Fruit fly (Drosophila melanogaster) whole organism, embryonic: ENCODE measurements around the gene PNPase.

Source experiments
- Blimp-1 ChIP-seq: fragments of 200-800 bp; sonication (Bioruptor generic); optimal IDR thresholded peaks from 3 replicates; lab custom pipeline; 2018; ENCODE audit warnings: missing biosample characterization, missing genetic modification characterization, mild to moderate bottlenecking, moderate library complexity, missing genetic modification reagents
- Bteb2 ChIP-seq: fragments of 200-800 bp; sonication (Bioruptor generic); optimal IDR thresholded peaks from 2 replicates; lab custom pipeline; 2016; ENCODE audit warnings: missing biosample characterization, missing genetic modification characterization
- CG10565 ChIP-seq: fragments of 200-800 bp; sonication (Bioruptor generic); optimal IDR thresholded peaks from 3 replicates; lab custom pipeline; 2016; ENCODE audit warnings: missing biosample characterization, mild to moderate bottlenecking, missing genetic modification characterization
- CG10959 ChIP-seq: fragments of 200-800 bp; sonication (Bioruptor generic); IDR thresholded peaks from 2 replicates; pipeline ENCODE4 v1.3.6; 2022; ENCODE audit warnings: missing biosample characterization, missing genetic modification characterization
- CG10979 ChIP-seq: fragments of 200-800 bp; sonication (Bioruptor generic); optimal IDR thresholded peaks from 2 replicates; lab custom pipeline; 2018; ENCODE audit warnings: missing biosample characterization, mild to moderate bottlenecking, missing genetic modification characterization, moderate library complexity
- CG11560 ChIP-seq: fragments of 200-800 bp; sonication (Bioruptor generic); IDR thresholded peaks from 3 replicates; pipeline ENCODE4 v1.3.6; 2022; ENCODE audit warnings: missing biosample characterization, missing genetic modification characterization
- CG12104 ChIP-seq: fragments of 200-800 bp; sonication (Bioruptor generic); optimal IDR thresholded peaks from 3 replicates; lab custom pipeline; 2016; ENCODE audit warnings: missing biosample characterization, missing genetic modification characterization
- CG12769 ChIP-seq: fragments of 200-800 bp; sonication (Bioruptor generic); optimal IDR thresholded peaks from 2 replicates; lab custom pipeline; 2019; ENCODE audit warnings: missing biosample characterization, mild to moderate bottlenecking, missing genetic modification characterization, moderate library complexity
- CG13296 ChIP-seq: fragments of 200-800 bp; sonication (Bioruptor generic); optimal IDR thresholded peaks from 3 replicates; lab custom pipeline; 2018; ENCODE audit warnings: missing biosample characterization, mild to moderate bottlenecking, missing genetic modification characterization
- CG15514 ChIP-seq: fragments of 200-800 bp; sonication (Bioruptor generic); optimal IDR thresholded peaks from 3 replicates; lab custom pipeline; 2017; ENCODE audit warnings: missing biosample characterization, missing genetic modification characterization, mild to moderate bottlenecking, moderate library complexity, missing genetic modification reagents
- CG18599 ChIP-seq: fragments of 200-800 bp; sonication (Bioruptor generic); optimal IDR thresholded peaks from 3 replicates; lab custom pipeline; 2017; ENCODE audit warnings: missing biosample characterization, missing genetic modification characterization, mild to moderate bottlenecking, moderate library complexity, missing genetic modification reagents
- CG4424 ChIP-seq: fragments of 200-800 bp; sonication (Bioruptor generic); optimal IDR thresholded peaks from 3 replicates; lab custom pipeline; 2016; ENCODE audit warnings: missing biosample characterization, missing genetic modification characterization
- CG7556 ChIP-seq: fragments of 200-800 bp; sonication (Bioruptor generic); optimal IDR thresholded peaks from 2 replicates; lab custom pipeline; 2017; ENCODE audit warnings: missing biosample characterization, mild to moderate bottlenecking, missing genetic modification characterization
- CG7745 ChIP-seq: fragments of 200-800 bp; sonication (Bioruptor generic); optimal IDR thresholded peaks from 2 replicates; lab custom pipeline; 2018; ENCODE audit warnings: missing biosample characterization, mild to moderate bottlenecking, missing genetic modification characterization, moderate library complexity
- CG8388 ChIP-seq: fragments of 200-800 bp; sonication (Bioruptor generic); optimal IDR thresholded peaks from 2 replicates; lab custom pipeline; 2019; ENCODE audit warnings: missing biosample characterization, mild to moderate bottlenecking, missing genetic modification characterization, moderate library complexity
- CG9215 ChIP-seq: fragments of 200-800 bp; sonication (Bioruptor generic); IDR thresholded peaks from 2 replicates; pipeline ENCODE4 v1.3.6; 2022; ENCODE audit warnings: missing biosample characterization, missing genetic modification characterization
- CHES-1-like ChIP-seq: fragments of 200-800 bp; sonication (Bioruptor generic); optimal IDR thresholded peaks from 2 replicates; lab custom pipeline; 2016; ENCODE audit warnings: missing biosample characterization, missing genetic modification characterization
- Camta ChIP-seq: fragments of 200-800 bp; sonication (Bioruptor generic); optimal IDR thresholded peaks from 2 replicates; lab custom pipeline; 2016; ENCODE audit warnings: missing biosample characterization, missing genetic modification characterization
- CkIIα-i1 ChIP-seq: fragments of 200-800 bp; sonication (Bioruptor generic); IDR thresholded peaks from 2 replicates; pipeline ENCODE4 v1.3.6; 2022; ENCODE audit warnings: missing biosample characterization, missing genetic modification characterization
- D ChIP-seq, 2 experiments: fragments of 200-800 bp in 1 of 2; fragments of >200 bp in 1 of 2; sonication (Bioruptor generic) in 1 of 2; optimal IDR thresholded peaks; 2 replicates in 1 of 2; 3 replicates in 1 of 2; lab custom pipeline; 2017; ENCODE audit warnings: mild to moderate bottlenecking in 1 of 2, missing biosample characterization in 1 of 2, missing genetic modification characterization in 1 of 2, missing genetic modification reagents in 1 of 2
- D19B ChIP-seq: fragments of 200-800 bp; sonication (Bioruptor generic); optimal IDR thresholded peaks from 2 replicates; lab custom pipeline; 2017; ENCODE audit warnings: missing biosample characterization, mild to moderate bottlenecking, missing genetic modification characterization
- Dip2 ChIP-seq: fragments of 200-800 bp; sonication (Bioruptor generic); IDR thresholded peaks from 2 replicates; pipeline ENCODE4 v1.3.6; 2022; ENCODE audit warnings: missing biosample characterization, missing genetic modification characterization
- Eip74EF ChIP-seq, 2 experiments: fragments of 200-800 bp in 1 of 2; fragments of >200 bp in 1 of 2; sonication (Bioruptor generic) in 1 of 2; optimal IDR thresholded peaks; 2 replicates each; lab custom pipeline; 2017 to 2019; ENCODE audit warnings: missing biosample characterization in 2 of 2, missing genetic modification characterization in 2 of 2, mild to moderate bottlenecking in 1 of 2, moderate library complexity in 1 of 2
- Ets65A ChIP-seq: fragments of 200-800 bp; sonication (Bioruptor generic); peaks from one replicate; lab custom pipeline; 2016; ENCODE audit warnings: missing biosample characterization, missing genetic modification characterization
- H2.0 ChIP-seq: fragments of 200-800 bp; sonication (Bioruptor generic); IDR thresholded peaks from 2 replicates; pipeline ENCODE4 v1.3.6; 2022; ENCODE audit warnings: missing biosample characterization, missing genetic modification characterization
- Mrtf ChIP-seq: fragments of 200-800 bp; sonication (Bioruptor generic); IDR thresholded peaks from 3 replicates; pipeline ENCODE4 v1.3.6; 2022; ENCODE audit warnings: missing biosample characterization, missing genetic modification characterization
- Oaz ChIP-seq: fragments of 200-800 bp; sonication (Bioruptor generic); IDR thresholded peaks from 2 replicates; pipeline ENCODE4 v1.3.6; 2022; ENCODE audit warnings: missing biosample characterization, missing genetic modification characterization
- Rfx ChIP-seq: fragments of 200-800 bp; sonication (Bioruptor generic); IDR thresholded peaks from 2 replicates; pipeline ENCODE4 v1.3.6; 2022; ENCODE audit warnings: missing biosample characterization, missing genetic modification characterization
- ab ChIP-seq: fragments of 200-800 bp; sonication (Bioruptor generic); optimal IDR thresholded peaks from 2 replicates; lab custom pipeline; 2016; ENCODE audit warnings: missing biosample characterization, missing genetic modification characterization
- amos ChIP-seq: fragments of 200-800 bp; sonication (Bioruptor generic); IDR thresholded peaks from 2 replicates; pipeline ENCODE4 v1.3.6; 2022; ENCODE audit warnings: missing biosample characterization, missing genetic modification characterization; ENCODE audit not compliant: partially characterized antibody
- aop ChIP-seq: fragments of 200-800 bp; sonication (Bioruptor generic); IDR thresholded peaks from 2 replicates; pipeline ENCODE4 v1.3.6; 2022; ENCODE audit warnings: missing biosample characterization, missing genetic modification characterization
- bcd ChIP-seq: fragments of 200-800 bp; sonication (Bioruptor generic); optimal IDR thresholded peaks from 2 replicates; lab custom pipeline; 2017; ENCODE audit warnings: missing biosample characterization, mild to moderate bottlenecking, missing genetic modification characterization
- bowl ChIP-seq: fragments of 200-800 bp; sonication (Bioruptor generic); IDR thresholded peaks from 2 replicates; pipeline ENCODE4 v1.3.6; 2022; ENCODE audit warnings: missing biosample characterization, missing genetic modification characterization
- eve ChIP-seq, 2 experiments: fragments of >200 bp; optimal IDR thresholded peaks; 2 replicates each; lab custom pipeline; 2017; ENCODE audit warnings: missing biosample characterization in 2 of 2, missing genetic modification characterization in 2 of 2
- exex ChIP-seq: fragments of 200-800 bp; sonication (Bioruptor generic); optimal IDR thresholded peaks from 4 replicates; lab custom pipeline; 2018; ENCODE audit warnings: missing biosample characterization, mild to moderate bottlenecking, missing genetic modification characterization, moderate library complexity
- gsb-n ChIP-seq: fragments of 200-800 bp; sonication (Bioruptor generic); optimal IDR thresholded peaks from 3 replicates; lab custom pipeline; 2018; ENCODE audit warnings: missing biosample characterization, mild to moderate bottlenecking, missing genetic modification characterization
- ham ChIP-seq: fragments of 200-800 bp; sonication (Bioruptor generic); IDR thresholded peaks from 2 replicates; pipeline ENCODE4 v1.3.6; 2022; ENCODE audit warnings: missing biosample characterization, missing genetic modification characterization
- hbn ChIP-seq: fragments of 200-800 bp; sonication (Bioruptor generic); IDR thresholded peaks from 2 replicates; pipeline ENCODE4 v1.3.6; 2022; ENCODE audit warnings: missing biosample characterization, missing genetic modification characterization; ENCODE audit not compliant: partially characterized antibody
- ind ChIP-seq: fragments of 200-800 bp; sonication (Bioruptor generic); optimal IDR thresholded peaks from 3 replicates; lab custom pipeline; 2016; ENCODE audit warnings: missing biosample characterization, missing genetic modification characterization
- nau ChIP-seq: fragments of 200-800 bp; sonication (Bioruptor generic); optimal IDR thresholded peaks from 3 replicates; lab custom pipeline; 2017; ENCODE audit warnings: missing biosample characterization, mild to moderate bottlenecking, missing genetic modification characterization, missing genetic modification reagents
- prd ChIP-seq, 3 experiments: fragments of >200 bp in 2 of 3; fragments of 200-800 bp in 1 of 3; sonication (Bioruptor generic) in 1 of 3; optimal IDR thresholded peaks in 2 of 3; IDR thresholded peaks in 1 of 3; 2 replicates in 2 of 3; 3 replicates in 1 of 3; pipeline versions ENCODE4 v1.3.6 to Lab custom; 2017 to 2022; ENCODE audit warnings: missing biosample characterization in 1 of 3, missing genetic modification characterization in 1 of 3
- sens-2 ChIP-seq: fragments of 200-800 bp; sonication (Bioruptor generic); IDR thresholded peaks from 2 replicates; pipeline ENCODE4 v1.3.6; 2022; ENCODE audit warnings: missing biosample characterization, missing genetic modification characterization
- sisA ChIP-seq: fragments of 200-800 bp; sonication (Bioruptor generic); IDR thresholded peaks from 2 replicates; pipeline ENCODE4 v1.3.6; 2022; ENCODE audit warnings: missing biosample characterization, missing genetic modification characterization
- slp2 ChIP-seq: fragments of 200-800 bp; sonication (Bioruptor generic); optimal IDR thresholded peaks from 2 replicates; lab custom pipeline; 2016; ENCODE audit warnings: missing biosample characterization, missing genetic modification characterization
- tx ChIP-seq: fragments of 200-800 bp; sonication (Bioruptor generic); optimal IDR thresholded peaks from 2 replicates; lab custom pipeline; 2016; ENCODE audit warnings: missing biosample characterization, missing genetic modification characterization
- unpg ChIP-seq: fragments of 200-800 bp; sonication (Bioruptor generic); optimal IDR thresholded peaks from 3 replicates; lab custom pipeline; 2018; ENCODE audit warnings: missing biosample characterization, mild to moderate bottlenecking, missing genetic modification characterization, moderate library complexity
- usp ChIP-seq: fragments of >200 bp; optimal IDR thresholded peaks from 2 replicates; lab custom pipeline; 2017; ENCODE audit warnings: missing biosample characterization, missing genetic modification characterization
- wor ChIP-seq: fragments of 200-800 bp; sonication (Bioruptor generic); IDR thresholded peaks from 2 replicates; pipeline ENCODE4 v1.3.6; 2022; ENCODE audit warnings: missing biosample characterization, missing genetic modification characterization

Gene PNPase

DNA sequence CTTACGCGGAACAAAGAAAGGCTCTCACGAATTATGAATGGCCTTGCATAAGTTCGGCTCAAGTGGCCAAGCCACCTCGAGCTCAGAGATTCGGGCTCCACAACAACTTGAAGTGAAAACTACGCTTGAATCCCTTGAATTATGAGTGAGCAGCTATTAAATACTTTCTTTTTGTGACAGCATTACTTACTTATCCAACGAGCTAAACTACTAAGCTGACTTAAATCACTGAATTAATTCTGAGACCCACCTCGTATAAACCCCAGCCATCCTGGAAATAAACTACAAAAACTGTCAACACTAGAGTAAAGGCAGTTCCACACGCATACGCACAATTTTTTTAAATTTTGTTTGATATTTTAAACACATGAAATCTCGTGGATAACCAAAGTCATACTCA, 33.1 kb downstream of the PNPase start, which contains the start of gene gskt:
Gene gskt, plus strand, starts transcription at position 301 of the 400 bp plus-strand sequence.
- TF ChIP-seq Camta (GFP tag; lab: Kevin White, UChicago), result no peak
- TF ChIP-seq aop, result no peak
- TF ChIP-seq CG4424, result no peak
- no peak for TF ChIP-seq Mrtf (GFP tag; lab: Robert Waterston, UW)
- TF ChIP-seq gsb-n (tag; lab: Kevin White, UChicago), result no peak
- TF ChIP-seq nau (GFP tag; lab: Kevin White, UChicago), result no peak
- TF ChIP-seq H2.0, result no peak

DNA sequence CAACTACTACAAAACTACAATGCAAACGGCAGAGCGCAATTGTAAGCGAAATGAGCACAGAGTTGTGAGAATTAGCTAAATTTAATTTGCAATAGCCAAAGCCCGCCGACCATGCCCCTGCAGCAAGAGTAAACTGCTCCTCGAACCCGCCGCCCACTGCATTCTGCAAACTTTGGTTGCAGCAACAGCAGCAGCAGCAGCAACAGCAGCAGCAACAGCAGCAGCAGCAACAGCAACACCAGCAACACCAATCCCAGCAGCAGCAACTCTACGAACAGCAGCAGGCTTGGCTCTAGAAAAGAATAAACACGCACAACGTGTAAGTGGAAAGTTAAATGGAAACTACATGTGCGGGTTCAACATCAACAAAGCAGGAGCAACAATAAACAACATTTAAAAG, 35.0 kb downstream of the PNPase start:
- TF ChIP-seq Dip2 (GFP tag; lab: Robert Waterston, UW) (no peak), ham (GFP tag; lab: Robert Waterston, UW) (no peak), Ets65A (GFP tag; lab: Kevin White, UChicago) (peak; percentile 88), prd (optimal IDR thresholded peaks at IDR 0.05; lab: Kevin White, UChicago) (no peak), prd (GFP tag; IDR thresholded peaks at IDR 0.05; lab: Robert Waterston, UW) (no peak), CG10959 (no peak), CG15514 (GFP tag; lab: Kevin White, UChicago) (no peak), wor (GFP tag; lab: Robert Waterston, UW) (no peak), exex (no peak), sisA (GFP tag; lab: Robert Waterston, UW) (0 out of 2 replicates have a peak, but pooled peaks have one; percentile 9), hbn (GFP tag; lab: Robert Waterston, UW) (no peak), CG7745 (no peak), Blimp-1 (GFP tag; lab: Kevin White, UChicago) (no peak), CG9215 (GFP tag; lab: Robert Waterston, UW) (0 out of 2 replicates have a peak, but pooled peaks have one; percentile 9)
- TF ChIP-seq, all 482 proteins: peak for 3

dm6 chr3R:31369054-31369453, 36.2 kb downstream of the PNPase start:
- no peak for TF ChIP-seq CG8388 (GFP tag; lab: Kevin White, UChicago)
- no peak for TF ChIP-seq sens-2
- TF ChIP-seq Eip74EF (GFP tag; optimal IDR thresholded peaks at IDR 0.05; lab: Kevin White, UChicago), result peak in 1 of 2 experiments; percentile 23
- no peak for TF ChIP-seq Oaz (GFP tag; lab: Robert Waterston, UW)
- peak; percentile 17 for TF ChIP-seq bcd
- TF ChIP-seq D (optimal IDR thresholded peaks at IDR 0.05; lab: Kevin White, UChicago), result no peak
- TF ChIP-seq D (GFP tag; optimal IDR thresholded peaks at IDR 0.05; lab: Kevin White, UChicago), result no peak
- TF ChIP-seq CG13296 (GFP tag; lab: Kevin White, UChicago), result peak; percentile 28
- TF ChIP-seq ab, result no peak
- TF ChIP-seq unpg (GFP tag; lab: Kevin White, UChicago), result no peak
- no peak for TF ChIP-seq Rfx (GFP tag; lab: Robert Waterston, UW)
- TF ChIP-seq CG10565 (GFP tag; lab: Kevin White, UChicago), result no peak
- no peak for TF ChIP-seq CG12104 (GFP tag; lab: Kevin White, UChicago)
- TF ChIP-seq CG10979 (tag; lab: Kevin White, UChicago), result no peak
- no peak for TF ChIP-seq CG12769 (tag; lab: Kevin White, UChicago)
- TF ChIP-seq CHES-1-like, result no peak
- TF ChIP-seq ind, result peak; percentile 7
- TF ChIP-seq eve (GFP tag; optimal IDR thresholded peaks at IDR 0.05; lab: Kevin White, UChicago), result no peak
- no peak for TF ChIP-seq amos
- TF ChIP-seq tx (GFP tag; lab: Kevin White, UChicago), result no peak
- no peak for TF ChIP-seq bowl (GFP tag; lab: Robert Waterston, UW)
- TF ChIP-seq CkIIα-i1 (GFP tag; lab: Robert Waterston, UW), result no peak
- no peak for TF ChIP-seq Bteb2 (GFP tag; lab: Kevin White, UChicago)
- TF ChIP-seq D19B (GFP tag; lab: Kevin White, UChicago), result peak; percentile 3
- TF ChIP-seq CG11560 (tag; lab: Robert Waterston, UW), result no peak
- TF ChIP-seq slp2, result no peak
- no peak for TF ChIP-seq usp
- TF ChIP-seq CG18599, result peak; percentile 65
- peak; percentile 26 for TF ChIP-seq CG7556 (GFP tag; lab: Kevin White, UChicago)
